Fruit fly (Drosophila melanogaster): ENCODE results near the gene ovo.
A peak's percentile ranks its signal among the peaks of the same experiment; 100 is the strongest.

ovo gene

DNA sequence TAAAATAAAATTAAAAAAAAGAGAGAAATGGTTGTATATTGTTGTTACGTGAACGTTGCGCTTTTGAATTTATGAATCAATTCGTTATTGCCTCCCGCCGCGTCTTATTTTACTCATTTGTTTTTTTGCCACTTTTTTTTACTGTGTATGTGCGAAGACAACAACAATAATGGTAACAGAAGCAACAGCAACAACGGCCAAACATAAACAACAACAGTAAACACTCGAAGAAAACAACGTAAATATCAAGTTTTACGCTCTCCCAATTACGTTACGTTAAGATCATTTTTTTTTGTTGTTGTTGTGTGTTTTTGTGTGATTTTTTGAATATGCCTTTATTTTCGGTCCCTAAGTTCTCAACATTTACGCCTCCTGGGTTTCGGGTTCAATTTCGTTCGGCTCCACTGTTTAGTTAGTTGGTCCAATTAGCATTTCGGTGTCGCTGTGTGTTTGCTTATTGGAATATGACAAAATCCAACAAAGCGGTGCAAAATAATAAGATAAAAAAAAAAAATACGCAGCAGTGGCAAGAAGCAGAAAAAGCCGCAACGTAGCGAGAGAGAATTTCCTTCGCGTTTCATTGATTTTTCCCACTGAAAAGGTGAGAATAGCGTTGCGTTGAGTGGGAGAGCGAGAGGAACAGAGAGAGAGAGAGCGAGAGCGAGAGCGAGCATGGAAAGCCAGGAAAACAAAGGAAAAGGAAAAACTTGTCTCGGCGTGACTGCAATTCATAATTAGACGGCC is 38.1 kb downstream of the ovo start (continued):
- no peak for TF ChIP-seq Nf-YA (GFP tag; IDR thresholded peaks at IDR 0.05)
- no peak for TF ChIP-seq slou (GFP tag; optimal IDR thresholded peaks at IDR 0.05)
- no peak for TF ChIP-seq rib (GFP tag; IDR thresholded peaks at IDR 0.05)
- no peak for TF ChIP-seq CG43689 (GFP tag; IDR thresholded peaks at IDR 0.05)
- TF ChIP-seq dati (GFP tag; IDR thresholded peaks at IDR 0.05) = no peak
- peak in 1 of 3 experiments; percentile 25 for TF ChIP-seq lola (GFP tag; optimal IDR thresholded peaks at IDR 0.05)
- TF ChIP-seq Rx (GFP tag; IDR thresholded peaks at IDR 0.05) = no peak
- TF ChIP-seq hbn (GFP tag; IDR thresholded peaks at IDR 0.05; ENCODE audit: partially characterized antibody) = peak; percentile 33; the same call in 1 of the 2 replicates
- no peak for TF ChIP-seq CG4282 (GFP tag; optimal IDR thresholded peaks at IDR 0.05)
- no peak for TF ChIP-seq Ravus (GFP tag; IDR thresholded peaks at IDR 0.05)
- TF ChIP-seq Dip3 (GFP tag; optimal IDR thresholded peaks at IDR 0.05) = peak; percentile 10
- TF ChIP-seq her (GFP tag; optimal IDR thresholded peaks at IDR 0.05) = peak; percentile 1
- TF ChIP-seq HHEX (GFP tag; optimal IDR thresholded peaks at IDR 0.05) = peak; percentile 31
- no peak for TF ChIP-seq CG7745 (tag; optimal IDR thresholded peaks at IDR 0.05)
- no peak for TF ChIP-seq chinmo (GFP tag; IDR thresholded peaks at IDR 0.05; ENCODE audit: partially characterized antibody)
- no peak for TF ChIP-seq schlank (tag; optimal IDR thresholded peaks at IDR 0.05)
- TF ChIP-seq CG8924 (tag; optimal IDR thresholded peaks at IDR 0.05) = peak; percentile 56
- 0 out of 2 replicates have a peak, but pooled peaks have one; percentile 2 for TF ChIP-seq crol (GFP tag; IDR thresholded peaks at IDR 0.05)
- peak; percentile 29 for TF ChIP-seq CG7556 (GFP tag; optimal IDR thresholded peaks at IDR 0.05)
- TF ChIP-seq fd96Cb (tag; optimal IDR thresholded peaks at IDR 0.05) = peak; percentile 19
- TF ChIP-seq CrebB (tag; optimal IDR thresholded peaks at IDR 0.05) = no peak
- TF ChIP-seq gt (GFP tag; IDR thresholded peaks at IDR 0.05) = no peak
- TF ChIP-seq bigmax (GFP tag; optimal IDR thresholded peaks at IDR 0.05) = no peak
- TF ChIP-seq croc (GFP tag; conservative IDR thresholded peaks at IDR 0.05) = no peak
- TF ChIP-seq CG12391 (tag; optimal IDR thresholded peaks at IDR 0.05) = peak; percentile 44
- no peak for TF ChIP-seq CG7987 (GFP tag; optimal IDR thresholded peaks at IDR 0.05)
- no peak for TF ChIP-seq hth (optimal IDR thresholded peaks at IDR 0.05)
- no peak for TF ChIP-seq trem (tag; optimal IDR thresholded peaks at IDR 0.05)
- TF ChIP-seq Mad (GFP tag; optimal IDR thresholded peaks at IDR 0.05) = no peak
- no peak for TF ChIP-seq pfk (GFP tag; optimal IDR thresholded peaks at IDR 0.05)
- TF ChIP-seq CG18764 (GFP tag; optimal IDR thresholded peaks at IDR 0.05) = no peak
- peak; percentile 34 for TF ChIP-seq lilli (GFP tag; optimal IDR thresholded peaks at IDR 0.05)
- no peak for TF ChIP-seq NfI (GFP tag; optimal IDR thresholded peaks at IDR 0.05)
- no peak for TF ChIP-seq tna (GFP tag; IDR thresholded peaks at IDR 0.05; ENCODE audit: partially characterized antibody)
- no peak for TF ChIP-seq Gsc (GFP tag; IDR thresholded peaks at IDR 0.05)
- no peak for TF ChIP-seq luna (GFP tag; optimal IDR thresholded peaks at IDR 0.05)
- TF ChIP-seq NFAT (GFP tag; IDR thresholded peaks at IDR 0.05) = no peak
- TF ChIP-seq ac (GFP tag; optimal IDR thresholded peaks at IDR 0.05) = no peak
- TF ChIP-seq Hr51 (GFP tag; optimal IDR thresholded peaks at IDR 0.05) = peak in 1 of 2 experiments; percentile 57
- TF ChIP-seq CG6765 (GFP tag; optimal IDR thresholded peaks at IDR 0.05) = no peak
- TF ChIP-seq disco-r (GFP tag; optimal IDR thresholded peaks at IDR 0.05) = no peak
- no peak for TF ChIP-seq bab2 (GFP tag; optimal IDR thresholded peaks at IDR 0.05)
- no peak for TF ChIP-seq CG12219 (GFP tag; optimal IDR thresholded peaks at IDR 0.05)
- TF ChIP-seq kni (GFP tag; optimal IDR thresholded peaks at IDR 0.05) = no peak
- TF ChIP-seq Ada2b (GFP tag; IDR thresholded peaks at IDR 0.05) = peak; percentile 32; the same call in 1 of the 2 replicates
- TF ChIP-seq CG3995 (GFP tag; optimal IDR thresholded peaks at IDR 0.05) = no peak
- TF ChIP-seq gfzf (GFP tag; optimal IDR thresholded peaks at IDR 0.05) = no peak
- TF ChIP-seq CG13624 (GFP tag; optimal IDR thresholded peaks at IDR 0.05) = peak; percentile 40
- TF ChIP-seq btn (GFP tag; optimal IDR thresholded peaks at IDR 0.05) = no peak
- TF ChIP-seq CG11696 (GFP tag; IDR thresholded peaks at IDR 0.05) = no peak

Data from whole organism, embryonic.